Worm (Caenorhabditis elegans): Measurements from ENCODE around the gene ZK662.5.

DNA sequence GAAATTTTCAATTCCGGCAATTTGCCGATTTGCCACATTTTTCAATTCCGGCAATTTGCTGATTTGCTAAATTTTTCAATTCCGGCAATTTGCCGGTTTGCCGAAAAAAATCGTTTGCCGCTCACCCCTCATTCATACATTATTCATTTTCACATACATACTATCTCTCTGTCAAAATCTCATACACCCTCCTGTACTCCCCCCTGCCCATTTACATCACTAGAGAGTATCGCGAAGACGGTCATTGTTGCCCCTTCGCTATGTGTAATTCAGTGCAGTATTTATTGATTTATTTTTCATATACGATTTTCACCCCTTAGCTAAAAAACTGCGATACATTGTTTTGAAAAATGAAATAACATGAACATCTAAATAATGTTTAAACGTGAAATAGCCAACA, 15.0 kb downstream of the ZK662.5 start:
- no peak for TF ChIP-seq med-1 (GFP tag; optimal IDR thresholded peaks at IDR 0.05; ENCODE audit: insufficient read depth)
- no peak for TF ChIP-seq tab-1 (GFP tag; IDR thresholded peaks at IDR 0.05)
- no peak for TF ChIP-seq ztf-29 (GFP tag; IDR thresholded peaks at IDR 0.05)
- 0 out of 2 replicates have a peak, but pooled peaks have one; percentile 36 for TF ChIP-seq ztf-23 (GFP tag; IDR thresholded peaks at IDR 0.05)
- no peak for TF ChIP-seq cog-1 (tag; optimal IDR thresholded peaks at IDR 0.05)
- TF ChIP-seq flt-1 (GFP tag; IDR thresholded peaks at IDR 0.05) = no peak
